Fruit fly (Drosophila melanogaster) whole organism, embryonic: ENCODE results near the gene Crtc.

ENCODE experiments used
- Asciz ChIP-seq: fragments of 200-800 bp; sonication (Bioruptor generic); optimal IDR thresholded peaks from 2 replicates; lab custom pipeline; 2017; ENCODE audit warnings: missing biosample characterization, mild to moderate bottlenecking, missing genetic modification characterization, missing genetic modification reagents
- CG1024 ChIP-seq: fragments of 200-800 bp; sonication (Bioruptor generic); IDR thresholded peaks from 2 replicates; pipeline ENCODE4 v1.3.6; 2022; ENCODE audit warnings: missing biosample characterization, missing genetic modification characterization
- CG11398 ChIP-seq: fragments of 200-800 bp; sonication (Bioruptor generic); optimal IDR thresholded peaks from 2 replicates; lab custom pipeline; 2016; ENCODE audit warnings: missing biosample characterization, missing genetic modification characterization
- CG12769 ChIP-seq: fragments of 200-800 bp; sonication (Bioruptor generic); optimal IDR thresholded peaks from 2 replicates; lab custom pipeline; 2019; ENCODE audit warnings: missing biosample characterization, mild to moderate bottlenecking, missing genetic modification characterization, moderate library complexity
- CG13123 ChIP-seq: fragments of 200-800 bp; sonication (Bioruptor generic); optimal IDR thresholded peaks from 2 replicates; lab custom pipeline; 2016; ENCODE audit warnings: missing biosample characterization, missing genetic modification characterization
- CG13296 ChIP-seq: fragments of 200-800 bp; sonication (Bioruptor generic); optimal IDR thresholded peaks from 3 replicates; lab custom pipeline; 2018; ENCODE audit warnings: missing biosample characterization, mild to moderate bottlenecking, missing genetic modification characterization
- CG13775 ChIP-seq: fragments of 200-800 bp; sonication (Bioruptor generic); optimal IDR thresholded peaks from 3 replicates; lab custom pipeline; 2017; ENCODE audit warnings: missing biosample characterization, mild to moderate bottlenecking, missing genetic modification characterization
- CG14014 ChIP-seq: fragments of 200-800 bp; sonication (Bioruptor generic); IDR thresholded peaks from 2 replicates; pipeline ENCODE4 v1.3.6; 2022; ENCODE audit warnings: missing biosample characterization, missing genetic modification characterization
- CG14965 ChIP-seq: fragments of 200-800 bp; sonication (Bioruptor generic); optimal IDR thresholded peaks from 2 replicates; lab custom pipeline; 2016; ENCODE audit warnings: missing biosample characterization, missing genetic modification characterization, borderline replicate concordance
- CG15514 ChIP-seq: fragments of 200-800 bp; sonication (Bioruptor generic); optimal IDR thresholded peaks from 3 replicates; lab custom pipeline; 2017; ENCODE audit warnings: missing biosample characterization, missing genetic modification characterization, mild to moderate bottlenecking, moderate library complexity, missing genetic modification reagents
- CG2202 ChIP-seq: fragments of 200-800 bp; sonication (Bioruptor generic); optimal IDR thresholded peaks from 2 replicates; lab custom pipeline; 2018; ENCODE audit warnings: missing biosample characterization, mild to moderate bottlenecking, missing genetic modification characterization
- CG2678 ChIP-seq: fragments of 200-800 bp; sonication (Bioruptor generic); optimal IDR thresholded peaks from 3 replicates; lab custom pipeline; 2019; ENCODE audit warnings: missing biosample characterization, mild to moderate bottlenecking, missing genetic modification characterization, moderate library complexity
- CG33557 ChIP-seq: fragments of 200-800 bp; sonication (Bioruptor generic); optimal IDR thresholded peaks from 2 replicates; lab custom pipeline; 2019; ENCODE audit warnings: missing biosample characterization, mild to moderate bottlenecking, missing genetic modification characterization, moderate library complexity
- CG3407 ChIP-seq: fragments of 200-800 bp; sonication (Bioruptor generic); optimal IDR thresholded peaks from 2 replicates; lab custom pipeline; 2018; ENCODE audit warnings: missing biosample characterization, mild to moderate bottlenecking, missing genetic modification characterization
- CG4707 ChIP-seq: fragments of 200-800 bp; sonication (Bioruptor generic); optimal IDR thresholded peaks from 2 replicates; lab custom pipeline; 2018; ENCODE audit warnings: missing biosample characterization, mild to moderate bottlenecking, missing genetic modification characterization, moderate library complexity
- CG5180 ChIP-seq: fragments of 200-800 bp; sonication (Bioruptor generic); optimal IDR thresholded peaks from 3 replicates; lab custom pipeline; 2017; ENCODE audit warnings: missing biosample characterization, missing genetic modification characterization, mild to moderate bottlenecking, moderate library complexity, missing genetic modification reagents
- CG6854 ChIP-seq: fragments of 200-800 bp; sonication (Bioruptor generic); optimal IDR thresholded peaks from 3 replicates; lab custom pipeline; 2017; ENCODE audit warnings: missing biosample characterization, mild to moderate bottlenecking, missing genetic modification characterization
- CG7745 ChIP-seq: fragments of 200-800 bp; sonication (Bioruptor generic); optimal IDR thresholded peaks from 2 replicates; lab custom pipeline; 2018; ENCODE audit warnings: missing biosample characterization, mild to moderate bottlenecking, missing genetic modification characterization, moderate library complexity
- D19A ChIP-seq: fragments of 200-800 bp; optimal IDR thresholded peaks from 3 replicates; lab custom pipeline; 2019; ENCODE audit warnings: missing biosample characterization, mild to moderate bottlenecking, missing genetic modification characterization, moderate library complexity
- Dbx ChIP-seq: fragments of 200-800 bp; sonication (Bioruptor generic); IDR thresholded peaks from 3 replicates; pipeline ENCODE4 v1.3.6; 2022; ENCODE audit warnings: missing biosample characterization, missing genetic modification characterization
- Eip74EF ChIP-seq, 2 experiments: fragments of 200-800 bp in 1 of 2; fragments of >200 bp in 1 of 2; sonication (Bioruptor generic) in 1 of 2; optimal IDR thresholded peaks; 2 replicates each; lab custom pipeline; 2017 to 2019; ENCODE audit warnings: missing biosample characterization in 2 of 2, missing genetic modification characterization in 2 of 2, mild to moderate bottlenecking in 1 of 2, moderate library complexity in 1 of 2
- Fer2 ChIP-seq: fragments of 200-800 bp; sonication (Bioruptor generic); optimal IDR thresholded peaks from 2 replicates; lab custom pipeline; 2018; ENCODE audit warnings: missing biosample characterization, mild to moderate bottlenecking, missing genetic modification characterization, moderate library complexity
- Fer3 ChIP-seq: fragments of 200-800 bp; sonication (Bioruptor generic); optimal IDR thresholded peaks from 2 replicates; lab custom pipeline; 2018; ENCODE audit warnings: missing biosample characterization, mild to moderate bottlenecking, missing genetic modification characterization, moderate library complexity
- H2.0 ChIP-seq: fragments of 200-800 bp; sonication (Bioruptor generic); IDR thresholded peaks from 2 replicates; pipeline ENCODE4 v1.3.6; 2022; ENCODE audit warnings: missing biosample characterization, missing genetic modification characterization
- HLH54F ChIP-seq: fragments of 200-800 bp; sonication (Bioruptor generic); optimal IDR thresholded peaks from 3 replicates; lab custom pipeline; 2016; ENCODE audit warnings: missing biosample characterization, missing genetic modification characterization
- Hand ChIP-seq: fragments of 200-800 bp; sonication (Bioruptor generic); optimal IDR thresholded peaks from 2 replicates; lab custom pipeline; 2017; ENCODE audit warnings: mild to moderate bottlenecking, missing biosample characterization, missing genetic modification reagents, missing genetic modification characterization
- Hr3 ChIP-seq: fragments of 200-800 bp; sonication (Bioruptor generic); optimal IDR thresholded peaks from 3 replicates; lab custom pipeline; 2016; ENCODE audit warnings: missing biosample characterization, missing genetic modification characterization
- Scr ChIP-seq: fragments of 200-800 bp; sonication (Bioruptor generic); IDR thresholded peaks from 2 replicates; pipeline ENCODE4 v1.3.6; 2022; ENCODE audit warnings: missing biosample characterization, missing genetic modification characterization; ENCODE audit not compliant: partially characterized antibody
- Sry-β ChIP-seq: fragments of 200-800 bp; sonication (Bioruptor generic); optimal IDR thresholded peaks from 2 replicates; lab custom pipeline; 2018; ENCODE audit warnings: missing biosample characterization, mild to moderate bottlenecking, missing genetic modification characterization, moderate library complexity
- Stat92E ChIP-seq, 3 experiments: fragments of >200 bp in 2 of 3; fragments of 200-800 bp in 1 of 3; sonication (Bioruptor generic) in 1 of 3; optimal IDR thresholded peaks; 2 replicates each; lab custom pipeline; 2017 to 2019; ENCODE audit warnings: missing biosample characterization in 3 of 3, missing genetic modification characterization in 3 of 3, mild to moderate bottlenecking in 1 of 3, moderate library complexity in 1 of 3
- aop ChIP-seq: fragments of 200-800 bp; sonication (Bioruptor generic); IDR thresholded peaks from 2 replicates; pipeline ENCODE4 v1.3.6; 2022; ENCODE audit warnings: missing biosample characterization, missing genetic modification characterization
- caup ChIP-seq: fragments of 200-800 bp; sonication (Bioruptor generic); optimal IDR thresholded peaks from 3 replicates; lab custom pipeline; 2017; ENCODE audit warnings: missing biosample characterization, mild to moderate bottlenecking, missing genetic modification characterization, moderate library complexity; ENCODE audit not compliant: severe bottlenecking
- croc ChIP-seq: fragments of 200-800 bp; sonication (Bioruptor generic); conservative IDR thresholded peaks from 3 replicates; pipeline ENCODE4 v1.3.6; 2022; ENCODE audit warnings: missing biosample characterization, missing genetic modification characterization
- danr ChIP-seq: fragments of 200-800 bp; sonication (Bioruptor generic); IDR thresholded peaks from 2 replicates; pipeline ENCODE4 v1.3.6; 2022; ENCODE audit warnings: missing biosample characterization, missing genetic modification characterization
- dpn ChIP-seq, 2 experiments: fragments of 200-800 bp; sonication (Bioruptor generic); optimal IDR thresholded peaks; 3 replicates each; lab custom pipeline; 2016; ENCODE audit warnings: missing biosample characterization in 2 of 2, missing genetic modification characterization in 2 of 2
- eve ChIP-seq, 2 experiments: fragments of >200 bp; optimal IDR thresholded peaks; 2 replicates each; lab custom pipeline; 2017; ENCODE audit warnings: missing biosample characterization in 2 of 2, missing genetic modification characterization in 2 of 2
- fd3F ChIP-seq: fragments of 200-800 bp; sonication (Bioruptor generic); optimal IDR thresholded peaks from 2 replicates; lab custom pipeline; 2018; ENCODE audit warnings: missing biosample characterization, mild to moderate bottlenecking, missing genetic modification characterization, moderate library complexity
- gem ChIP-seq: fragments of 200-800 bp; sonication (Bioruptor generic); optimal IDR thresholded peaks from 2 replicates; lab custom pipeline; 2019; ENCODE audit warnings: missing biosample characterization, mild to moderate bottlenecking, missing genetic modification characterization, moderate library complexity
- lola ChIP-seq, 3 experiments: fragments of >200 bp in 2 of 3; fragments of 200-800 bp in 1 of 3; sonication (Bioruptor generic) in 1 of 3; optimal IDR thresholded peaks; 2 replicates each; lab custom pipeline; 2017 to 2019; ENCODE audit warnings: missing biosample characterization in 3 of 3, missing genetic modification characterization in 3 of 3, mild to moderate bottlenecking in 1 of 3, moderate library complexity in 1 of 3
- pan ChIP-seq, 4 experiments: fragments of >200 bp in 3 of 4; fragments of 200-800 bp in 1 of 4; sonication (Bioruptor generic) in 1 of 4; optimal IDR thresholded peaks in 3 of 4; IDR thresholded peaks in 1 of 4; 2 replicates each; pipeline versions ENCODE4 v1.3.6 to Lab custom; 2017 to 2022; ENCODE audit warnings: missing biosample characterization in 2 of 4, missing genetic modification characterization in 2 of 4, mixed read lengths in 1 of 4
- sc ChIP-seq, 3 experiments: fragments of >200 bp in 2 of 3; fragments of 200-800 bp in 1 of 3; sonication (Bioruptor generic) in 1 of 3; optimal IDR thresholded peaks; 2 replicates in 2 of 3; 3 replicates in 1 of 3; lab custom pipeline; 2017; ENCODE audit warnings: mild to moderate bottlenecking in 1 of 3, missing biosample characterization in 1 of 3, missing genetic modification characterization in 1 of 3, missing genetic modification reagents in 1 of 3
- sna ChIP-seq: fragments of 200-800 bp; sonication (Bioruptor generic); IDR thresholded peaks from 2 replicates; pipeline ENCODE4 v1.3.6; 2022; ENCODE audit warnings: missing biosample characterization, missing genetic modification characterization; ENCODE audit not compliant: partially characterized antibody
- sug ChIP-seq: fragments of 200-800 bp; optimal IDR thresholded peaks from 2 replicates; lab custom pipeline; 2019; ENCODE audit warnings: missing biosample characterization, mild to moderate bottlenecking, missing genetic modification characterization, moderate library complexity
- unpg ChIP-seq: fragments of 200-800 bp; sonication (Bioruptor generic); optimal IDR thresholded peaks from 3 replicates; lab custom pipeline; 2018; ENCODE audit warnings: missing biosample characterization, mild to moderate bottlenecking, missing genetic modification characterization, moderate library complexity
- zfh1 ChIP-seq: fragments of 200-800 bp; sonication (Bioruptor generic); IDR thresholded peaks from 3 replicates; pipeline ENCODE4 v1.3.6; 2022; ENCODE audit warnings: missing biosample characterization, missing genetic modification characterization

The Crtc gene

dm6 chr3L:17625014-17625413, 44.0 kb downstream of the Crtc start (continued):
- peak; percentile 9 for TF ChIP-seq gem (tag; lab: Kevin White, UChicago)
- TF ChIP-seq unpg (GFP tag; lab: Kevin White, UChicago): peak; percentile 12
- TF ChIP-seq CG6854 (GFP tag; lab: Kevin White, UChicago): peak; percentile 63
- peak; percentile 0 for TF ChIP-seq CG4707 (GFP tag; lab: Kevin White, UChicago)
- no peak for TF ChIP-seq danr
- peak; percentile 41 for TF ChIP-seq fd3F (GFP tag; lab: Kevin White, UChicago)
- TF ChIP-seq CG14014 (GFP tag; lab: Robert Waterston, UW): peak; percentile 32; the same call in 1 of the 2 replicates
- no peak for TF ChIP-seq CG13123 (GFP tag; lab: Kevin White, UChicago)
- peak; percentile 46 for TF ChIP-seq Fer3 (tag; lab: Kevin White, UChicago)
- peak; percentile 2 for TF ChIP-seq caup (GFP tag; lab: Kevin White, UChicago)
- no peak for TF ChIP-seq CG1024 (GFP tag; lab: Robert Waterston, UW)
- peak; percentile 52 for TF ChIP-seq CG13296 (GFP tag; lab: Kevin White, UChicago)
- TF ChIP-seq Fer2 (tag; lab: Kevin White, UChicago): no peak

- TF ChIP-seq zfh1 (GFP tag; lab: Robert Waterston, UW) (no peak), CG33557 (GFP tag; lab: Kevin White, UChicago) (no peak), H2.0 (GFP tag; lab: Robert Waterston, UW) (no peak), dpn (GFP tag; optimal IDR thresholded peaks at IDR 0.05; lab: Kevin White, UChicago) (no peak), D19A (tag; lab: Kevin White, UChicago) (peak; percentile 82), Stat92E (GFP tag; optimal IDR thresholded peaks at IDR 0.05; lab: Kevin White, UChicago) (no peak), CG11398 (GFP tag; lab: Kevin White, UChicago) (no peak), CG3407 (GFP tag; lab: Kevin White, UChicago) (no peak), Sry-β (GFP tag; lab: Kevin White, UChicago) (no peak), CG12769 (tag; lab: Kevin White, UChicago) (no peak), aop (GFP tag; lab: Robert Waterston, UW) (no peak), croc (GFP tag; lab: Robert Waterston, UW) (no peak), CG7745 (tag; lab: Kevin White, UChicago) (no peak), CG2678 (tag; lab: Kevin White, UChicago) (no peak), gem (tag; lab: Kevin White, UChicago) (peak; percentile 10), pan (optimal IDR thresholded peaks at IDR 0.05; lab: Kevin White, UChicago) (no peak), pan (GFP tag; optimal IDR thresholded peaks at IDR 0.05 in 1 of 2, IDR thresholded peaks at IDR 0.05 in 1 of 2) (no peak), Dbx (GFP tag; lab: Robert Waterston, UW) (no peak), CG15514 (GFP tag; lab: Kevin White, UChicago) (no peak), sc (optimal IDR thresholded peaks at IDR 0.05; lab: Kevin White, UChicago) (no peak), sc (GFP tag; optimal IDR thresholded peaks at IDR 0.05; lab: Kevin White, UChicago) (no peak), eve (GFP tag; optimal IDR thresholded peaks at IDR 0.05; lab: Kevin White, UChicago) (peak in 1 of 2 experiments; percentile 23), Hand (no peak), CG2202 (no peak), Fer2 (tag; lab: Kevin White, UChicago) (no peak), sna (GFP tag; lab: Robert Waterston, UW) (no peak), sug (tag; lab: Kevin White, UChicago) (no peak), HLH54F (GFP tag; lab: Kevin White, UChicago) (no peak), Hr3 (GFP tag; lab: Kevin White, UChicago) (no peak), Eip74EF (GFP tag; optimal IDR thresholded peaks at IDR 0.05; lab: Kevin White, UChicago) (peak in 1 of 2 experiments; percentile 42), CG13775 (no peak), CG5180 (no peak), CG14965 (GFP tag; lab: Kevin White, UChicago) (no peak), Scr (no peak), lola (GFP tag; optimal IDR thresholded peaks at IDR 0.05; lab: Kevin White, UChicago) (peak in 1 of 3 experiments; percentile 26), Asciz (GFP tag; lab: Kevin White, UChicago) (peak; percentile 33)
Measured at dm6 chr3L:17624208-17624826, 44.7 kb downstream of the Crtc start.
